Worm (Caenorhabditis elegans) whole organism, L4/young adult: Measurements from ENCODE around the gene R07E5.15.

Experiments
- W03F9.2 ChIP-seq: fragments of 150-350 bp; optimal IDR thresholded peaks from 2 replicates; lab custom pipeline; 2014; ENCODE audit warnings: missing biosample characterization, missing genetic modification characterization
- dao-5 ChIP-seq: sonication (generic microtip); optimal IDR thresholded peaks from 2 replicates; lab custom pipeline; 2016; ENCODE audit warnings: missing genotype, missing genetic modification characterization, moderate library complexity, missing compliant biosample characterization
- him-1 ChIP-seq: sonication (generic microtip); optimal IDR thresholded peaks from 2 replicates; lab custom pipeline; 2016; ENCODE audit warnings: missing genotype, missing genetic modification reagents, missing genetic modification characterization, missing compliant biosample characterization

Gene R07E5.15

DNA sequence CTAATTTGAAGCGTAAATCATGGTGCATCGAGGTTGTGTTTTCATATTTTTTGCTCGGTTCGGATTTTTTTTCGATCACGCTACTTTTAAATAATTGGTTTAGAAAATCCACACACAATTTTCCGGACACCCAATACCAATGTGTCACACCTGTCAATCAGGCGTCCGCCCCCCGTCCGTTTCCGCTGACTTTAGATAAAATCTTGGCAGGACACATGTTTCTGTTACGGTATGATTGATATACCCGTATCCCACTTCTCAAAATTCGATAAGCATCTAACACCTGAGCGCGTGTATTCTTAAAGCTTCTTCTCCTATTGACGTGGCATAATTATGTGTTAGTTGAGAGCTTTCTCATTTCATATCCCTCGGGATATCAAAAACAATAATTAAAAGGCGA lies 46.8 kb downstream of the R07E5.15 start:
- TF ChIP-seq him-1 (no peak), dao-5 (no peak), W03F9.2 (no peak)

DNA sequence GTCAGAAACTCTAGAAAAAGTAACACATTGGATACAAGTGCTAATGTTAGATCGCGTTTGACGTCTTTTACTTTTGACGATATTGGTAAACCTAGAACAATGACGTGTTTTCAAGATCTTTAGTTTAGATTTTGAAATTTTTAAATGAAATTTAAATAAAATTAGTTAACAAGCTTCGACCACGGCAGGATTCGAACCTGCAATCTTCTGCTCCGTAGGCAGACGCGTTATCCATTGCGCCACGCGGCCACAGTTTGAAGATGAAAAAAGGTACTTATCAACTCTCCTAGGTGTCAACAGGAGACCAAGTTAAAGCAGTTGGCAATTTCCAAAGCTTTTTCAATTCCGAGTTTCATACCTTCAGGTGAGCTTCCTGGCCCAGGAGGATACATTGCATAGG lies 48.1 kb downstream of the R07E5.15 start:
- TF ChIP-seq dao-5 (peak; percentile 34), W03F9.2 (peak; percentile 15), him-1 (no peak)

DNA sequence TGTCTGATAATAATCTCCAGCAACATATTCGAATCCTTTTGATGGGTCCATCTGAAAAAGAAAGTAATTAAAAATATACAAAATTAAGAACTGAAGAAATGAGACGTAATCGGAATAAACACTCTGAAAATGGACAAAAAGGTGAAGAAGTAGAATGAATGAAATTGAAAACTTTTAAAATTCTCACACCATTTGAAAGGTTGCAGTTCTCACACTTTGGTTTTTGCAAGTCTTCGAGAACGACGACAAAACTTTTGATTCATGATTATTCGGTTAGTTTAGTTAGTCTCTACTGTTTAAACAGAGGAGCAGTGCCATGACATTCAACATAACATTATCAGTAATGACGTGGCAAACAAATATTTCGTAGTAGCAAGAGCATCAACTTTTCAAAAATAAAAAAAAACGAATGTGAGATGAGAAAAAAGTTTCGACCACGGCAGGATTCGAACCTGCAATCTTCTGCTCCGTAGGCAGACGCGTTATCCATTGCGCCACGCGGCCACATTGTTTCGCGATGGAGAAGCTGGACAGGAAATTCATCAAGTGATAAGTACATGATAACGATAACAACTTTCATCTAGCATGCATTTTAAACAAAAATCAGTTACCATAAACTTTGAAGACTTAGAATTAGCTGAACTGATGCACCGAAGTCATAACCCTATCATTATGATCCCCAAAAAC lies 48.8 kb downstream of the R07E5.15 start, which contains the start of gene ceh-43:
TSS of gene ceh-43 (minus strand) at position 51 of the 687 bp plus-strand sequence.
- TF ChIP-seq him-1 (no peak), W03F9.2 (no peak), dao-5 (no peak)

DNA sequence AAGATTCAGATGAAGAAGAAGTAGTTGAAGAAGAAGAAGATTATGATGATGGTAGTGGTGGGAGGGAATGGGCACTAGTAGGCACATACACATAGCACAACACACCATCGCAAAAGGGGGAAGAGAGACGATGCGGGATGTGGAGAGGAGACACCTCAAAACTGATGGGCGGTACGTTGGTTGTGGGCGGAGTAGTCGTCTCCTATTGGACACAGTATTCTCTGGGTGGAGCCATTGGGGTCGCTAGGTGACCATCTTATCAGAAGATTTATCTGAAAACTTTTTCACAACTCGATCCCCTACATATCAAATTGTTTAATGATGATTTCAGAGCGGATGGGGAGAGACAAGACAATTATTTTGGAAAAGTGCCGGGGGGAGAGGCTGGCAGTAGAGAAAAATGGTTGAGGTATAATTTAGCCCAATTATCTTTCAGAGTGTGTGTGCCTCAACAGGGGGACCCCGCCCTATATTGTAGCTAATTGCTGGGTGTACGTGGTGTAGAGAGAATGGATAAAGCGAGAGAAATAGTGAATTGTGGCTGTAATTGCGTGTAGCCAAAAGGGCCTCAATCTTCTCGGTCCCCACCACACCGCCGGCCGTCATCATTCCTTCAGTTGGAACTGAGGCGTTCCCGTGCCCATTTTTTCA lies 49.7 kb downstream of the R07E5.15 start:
- no peak for TF ChIP-seq W03F9.2
- TF ChIP-seq dao-5 = no peak
- TF ChIP-seq him-1 = no peak
